Fruit fly (Drosophila melanogaster): ENCODE data around the gene hzg.

Gene hzg

DNA sequence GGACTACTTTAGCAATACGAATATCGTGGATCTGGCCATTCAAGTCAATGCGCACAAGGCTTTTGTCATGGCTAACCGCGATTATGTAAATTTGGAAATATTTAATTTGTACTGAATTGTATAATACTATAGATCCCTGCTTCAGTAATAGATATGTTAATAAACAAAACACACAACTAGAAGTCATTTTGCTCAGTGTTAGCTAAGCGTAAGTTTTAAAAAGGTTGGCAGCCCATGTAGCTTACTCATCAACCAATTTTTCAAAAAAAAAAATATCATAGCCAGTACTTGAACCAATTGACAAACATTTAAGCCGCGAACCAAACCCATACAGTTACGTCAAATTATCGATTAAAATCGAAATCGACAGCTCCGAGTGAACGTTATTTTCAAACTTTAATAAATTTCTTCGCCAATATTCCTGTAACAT, 32.5 kb upstream of the hzg start (continued):
- TF ChIP-seq bbx (GFP tag; IDR thresholded peaks at IDR 0.05; ENCODE audit: partially characterized antibody) (peak; percentile 61), CG3838 (GFP tag; optimal IDR thresholded peaks at IDR 0.05) (peak; percentile 22), gem (tag; optimal IDR thresholded peaks at IDR 0.05) (peak; percentile 81), CG3065 (GFP tag; optimal IDR thresholded peaks at IDR 0.05) (peak; percentile 6), ash1 (GFP tag; optimal IDR thresholded peaks at IDR 0.05) (no peak), Mrtf (GFP tag; IDR thresholded peaks at IDR 0.05) (peak; percentile 57; the same call in 2 of the 3 replicates), CG4854 (GFP tag; optimal IDR thresholded peaks at IDR 0.05) (peak; percentile 65), CG1024 (GFP tag; IDR thresholded peaks at IDR 0.05) (peak; percentile 63; the same call in 1 of the 2 replicates), CG4730 (GFP tag; IDR thresholded peaks at IDR 0.05) (peak; percentile 65; the same call in 1 of the 2 replicates), Hmx (GFP tag; optimal IDR thresholded peaks at IDR 0.05) (no peak), NC2α (GFP tag; optimal IDR thresholded peaks at IDR 0.05) (peak; percentile 48), Optix (GFP tag; IDR thresholded peaks at IDR 0.05) (peak; percentile 61; the same call in 1 of the 3 replicates), pho (GFP tag; optimal IDR thresholded peaks at IDR 0.05) (peak; percentile 87), ATbp (GFP tag; optimal IDR thresholded peaks at IDR 0.05) (peak; percentile 63), fd3F (GFP tag; optimal IDR thresholded peaks at IDR 0.05) (peak; percentile 47), slp2 (GFP tag; optimal IDR thresholded peaks at IDR 0.05) (peak; percentile 56), E2f2 (GFP tag; IDR thresholded peaks at IDR 0.05) (peak; percentile 70), CG14441 (GFP tag; IDR thresholded peaks at IDR 0.05) (peak; percentile 81), org-1 (GFP tag; optimal IDR thresholded peaks at IDR 0.05) (peak; percentile 29), fd102C (GFP tag; optimal IDR thresholded peaks at IDR 0.05) (peak; percentile 26), knrl (GFP tag; IDR thresholded peaks at IDR 0.05; ENCODE audit: partially characterized antibody) (peak; percentile 68), CG33557 (GFP tag; optimal IDR thresholded peaks at IDR 0.05) (peak; percentile 23), CG15514 (GFP tag; optimal IDR thresholded peaks at IDR 0.05) (peak; percentile 91), scrt (GFP tag; optimal IDR thresholded peaks at IDR 0.05) (peak; percentile 65), dmrt11E (tag; optimal IDR thresholded peaks at IDR 0.05) (peak; percentile 58), Eip74EF (GFP tag; optimal IDR thresholded peaks at IDR 0.05) (peak in 1 of 2 experiments; percentile 65), Adf1 (GFP tag; IDR thresholded peaks at IDR 0.05) (peak; percentile 53), Oli (tag; optimal IDR thresholded peaks at IDR 0.05) (peak; percentile 66), tna (GFP tag; IDR thresholded peaks at IDR 0.05; ENCODE audit: partially characterized antibody) (peak; percentile 37; the same call in 1 of the 2 replicates), CG9876 (GFP tag; optimal IDR thresholded peaks at IDR 0.05) (peak; percentile 69), CG11504 (tag; optimal IDR thresholded peaks at IDR 0.05) (peak; percentile 76), CG14014 (GFP tag; IDR thresholded peaks at IDR 0.05) (peak; percentile 74), Hey (tag; optimal IDR thresholded peaks at IDR 0.05) (no peak), Gug (GFP tag; IDR thresholded peaks at IDR 0.05) (peak; percentile 55; the same call in 2 of the 4 replicates), Dp (GFP tag; optimal IDR thresholded peaks at IDR 0.05) (peak; percentile 62), sisA (GFP tag; IDR thresholded peaks at IDR 0.05) (peak; percentile 81), inv (GFP tag; IDR thresholded peaks at IDR 0.05; ENCODE audit: partially characterized antibody) (no peak; the same call in 1 of the 2 replicates), CG4360 (GFP tag; IDR thresholded peaks at IDR 0.05) (no peak), CG7372 (GFP tag; IDR thresholded peaks at IDR 0.05) (peak; percentile 73), tgo (GFP tag; IDR thresholded peaks at IDR 0.05) (peak; percentile 80), nom (GFP tag; optimal IDR thresholded peaks at IDR 0.05) (peak; percentile 4), Atf-2 (GFP tag; optimal IDR thresholded peaks at IDR 0.05) (peak; percentile 57), CG17328 (GFP tag; IDR thresholded peaks at IDR 0.05) (peak; percentile 81), mam (GFP tag; optimal IDR thresholded peaks at IDR 0.05) (peak; percentile 81), exex (tag; optimal IDR thresholded peaks at IDR 0.05) (no peak), CG12659 (GFP tag; optimal IDR thresholded peaks at IDR 0.05) (peak; percentile 79), CG4282 (GFP tag; optimal IDR thresholded peaks at IDR 0.05) (peak; percentile 52), CG7987 (GFP tag; optimal IDR thresholded peaks at IDR 0.05) (peak; percentile 62), ci (GFP tag; IDR thresholded peaks at IDR 0.05) (peak; percentile 90), Mes4 (GFP tag; optimal IDR thresholded peaks at IDR 0.05) (peak; percentile 54)
